Worm (Caenorhabditis elegans) whole organism, L4 larva: ENCODE measurements around the gene C34D1.4.

Source experiments
- ZK546.5 ChIP-seq, 2 experiments: sonication (generic microtip); optimal IDR thresholded peaks; 2 replicates each; lab custom pipeline; 2017; ENCODE audit warnings: missing biosample characterization in 2 of 2, missing genetic modification characterization in 2 of 2
- dpl-1 ChIP-seq: fragments of 150-350 bp; optimal IDR thresholded peaks from 2 replicates; lab custom pipeline; 2014; ENCODE audit warnings: missing biosample characterization, missing genetic modification reagents, missing genetic modification characterization
- dve-1 ChIP-seq: sonication (generic microtip); optimal IDR thresholded peaks from 2 replicates; lab custom pipeline; 2017; ENCODE audit warnings: antibody characterized with exemption, mild to moderate bottlenecking, missing genetic modification characterization, missing compliant biosample characterization; ENCODE audit not compliant: insufficient read depth
- mep-1 ChIP-seq: fragments of 150-350 bp; sonication (generic microtip); optimal IDR thresholded peaks from 3 replicates; lab custom pipeline; 2014; ENCODE audit warnings: missing biosample characterization, missing genetic modification characterization
- nhr-237 ChIP-seq: sonication (generic microtip); optimal IDR thresholded peaks from 2 replicates; lab custom pipeline; 2017; ENCODE audit warnings: missing biosample characterization, missing genetic modification characterization
- nhr-25 ChIP-seq: sonication (generic microtip); optimal IDR thresholded peaks from 2 replicates; lab custom pipeline; 2017; ENCODE audit warnings: missing genetic modification characterization, mild to moderate bottlenecking, missing compliant biosample characterization, antibody characterized with exemption, moderate library complexity, borderline replicate concordance; ENCODE audit not compliant: insufficient read depth
- nhr-42 ChIP-seq: fragments of 200-800 bp; sonication (Bioruptor generic); IDR thresholded peaks from 2 replicates; pipeline ENCODE4 v1.3.6; 2022; ENCODE audit warnings: missing genetic modification characterization, missing compliant biosample characterization
- nhr-76 ChIP-seq: fragments of 150-350 bp; optimal IDR thresholded peaks from 2 replicates; lab custom pipeline; 2014; ENCODE audit warnings: missing biosample characterization, missing genetic modification characterization
- nhr-77 ChIP-seq: fragments of 150-350 bp; optimal IDR thresholded peaks from 2 replicates; lab custom pipeline; 2014; ENCODE audit warnings: missing biosample characterization, missing genetic modification characterization
- skn-1 ChIP-seq: fragments of 150-350 bp; optimal IDR thresholded peaks from 2 replicates; lab custom pipeline; 2014; ENCODE audit warnings: missing biosample characterization, missing genetic modification characterization
- zip-2 ChIP-seq: fragments of 150-350 bp; optimal IDR thresholded peaks from 2 replicates; lab custom pipeline; 2014; ENCODE audit warnings: missing biosample characterization, missing genetic modification characterization
- ztf-7 ChIP-seq: fragments of 150-350 bp; optimal IDR thresholded peaks from 2 replicates; lab custom pipeline; 2014; ENCODE audit warnings: missing biosample characterization, missing genetic modification characterization

DNA sequence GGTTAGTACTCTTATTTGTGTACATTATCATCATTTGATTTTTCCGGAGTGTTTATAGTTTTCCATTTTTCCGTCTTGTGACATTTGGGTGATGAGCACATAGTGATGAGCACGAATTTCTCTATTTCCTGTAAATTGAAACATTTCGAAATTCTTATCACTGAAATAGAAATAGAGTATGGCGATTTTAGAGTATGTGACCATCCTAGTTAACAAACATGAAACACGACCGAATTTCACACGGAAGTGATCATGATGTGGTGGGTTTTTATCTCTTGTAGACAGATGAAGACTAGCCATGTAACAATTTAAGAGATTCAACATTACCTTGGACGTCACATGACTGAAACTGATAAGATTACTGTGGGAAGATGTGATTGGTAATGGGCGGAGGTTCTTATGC lies 10.1 kb upstream of the C34D1.4 start:
- TF ChIP-seq nhr-77 (tag; lab: Kevin White, UChicago) (no peak), ZK546.5 (tag; optimal IDR thresholded peaks at IDR 0.05; lab: Kevin White, UChicago) (no peak), nhr-237 (no peak), nhr-76 (tag; lab: Kevin White, UChicago) (no peak), mep-1 (tag; lab: Kevin White, UChicago) (no peak), dve-1 (tag; lab: Kevin White, UChicago) (peak; percentile 87), skn-1 (tag; lab: Kevin White, UChicago) (no peak), zip-2 (tag; lab: Kevin White, UChicago) (no peak), ztf-7 (tag; lab: Kevin White, UChicago) (peak; percentile 22), nhr-25 (no peak), nhr-42 (GFP tag; lab: Robert Waterston, UW) (no peak), dpl-1 (no peak)
